Worm (Caenorhabditis elegans): ENCODE data around the gene T20F7.1.
A peak's percentile ranks its signal among the peaks of the same experiment; 100 is the strongest.

Gene T20F7.1

DNA sequence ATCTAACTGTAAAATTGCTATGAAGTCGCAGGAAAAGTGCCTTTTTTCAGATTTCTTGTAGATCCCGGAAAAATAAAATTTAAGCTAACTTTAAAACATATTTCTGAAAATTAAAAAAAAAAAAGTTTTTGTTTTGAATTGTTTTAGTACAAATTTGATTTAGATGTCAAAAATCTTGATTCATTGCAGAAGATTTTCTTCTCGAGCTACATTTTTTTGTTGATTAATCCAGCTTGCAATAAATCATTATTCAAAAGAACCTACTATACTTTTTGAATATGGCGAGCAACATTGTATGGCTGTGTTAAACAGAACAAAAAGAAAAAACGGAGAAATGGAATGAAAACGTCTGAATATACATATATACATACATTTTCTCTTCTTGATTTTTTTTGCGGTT lies 7.0 kb upstream of the T20F7.1 start:
- TF ChIP-seq athp-1 (tag; optimal IDR thresholded peaks at IDR 0.05) (no peak), Y67H2A.10 (GFP tag; conservative IDR thresholded peaks at IDR 0.05) (no peak), efl-1 (GFP tag; optimal IDR thresholded peaks at IDR 0.05) (no peak), Y79H2A.3 (GFP tag; conservative IDR thresholded peaks at IDR 0.05) (no peak), T07F8.4 (tag; optimal IDR thresholded peaks at IDR 0.05) (no peak), F23B12.7 (tag; optimal IDR thresholded peaks at IDR 0.05; ENCODE audit: insufficient read depth) (no peak), sdz-38 (tag; optimal IDR thresholded peaks at IDR 0.05) (no peak), lag-1 (GFP tag; IDR thresholded peaks at IDR 0.05) (no peak), unc-130 (GFP tag; optimal IDR thresholded peaks at IDR 0.05) (no peak), mcd-1 (GFP tag; IDR thresholded peaks at IDR 0.05) (no peak), lir-1 (GFP tag; conservative IDR thresholded peaks at IDR 0.05) (no peak), madf-10 (tag; optimal IDR thresholded peaks at IDR 0.05) (no peak), bed-2 (GFP tag; IDR thresholded peaks at IDR 0.05) (no peak), snpc-3.4 (tag; optimal IDR thresholded peaks at IDR 0.05) (no peak), him-1 (tag; optimal IDR thresholded peaks at IDR 0.05) (no peak), K11D2.4 (GFP tag; IDR thresholded peaks at IDR 0.05) (no peak), Y53F4B.3 (GFP tag; IDR thresholded peaks at IDR 0.05) (no peak), Y56A3A.18 (GFP tag; IDR thresholded peaks at IDR 0.05) (no peak), ztf-25 (GFP tag; IDR thresholded peaks at IDR 0.05) (no peak)

DNA sequence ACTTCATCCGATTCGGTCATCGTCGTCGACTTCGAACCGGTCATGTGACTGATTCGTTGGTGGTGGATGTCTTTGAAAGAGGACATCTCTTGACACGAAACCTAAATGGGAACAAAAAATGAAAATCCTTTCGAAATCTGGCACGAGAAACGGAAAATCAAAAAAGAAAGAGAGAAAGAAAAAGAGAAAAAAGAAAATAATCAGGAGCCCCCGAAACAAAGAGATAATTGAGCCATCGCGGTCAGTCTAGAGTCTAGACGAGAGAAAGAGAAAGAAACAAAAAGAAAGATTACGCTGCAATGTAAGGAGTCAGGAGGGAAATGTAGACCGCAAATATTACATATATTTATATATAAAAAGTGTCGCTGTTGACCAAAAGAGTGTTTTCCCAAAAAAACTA lies 3.8 kb upstream of the T20F7.1 start, which contains the start of gene aakg-2:
Gene aakg-2, minus strand, starts transcription at position 101 of the 400 bp plus-strand sequence.
- TF ChIP-seq cebp-1 (GFP tag; IDR thresholded peaks at IDR 0.05) (no peak), cebp-1 (tag; optimal IDR thresholded peaks at IDR 0.05) (peak; percentile 12), snpc-1.1 (tag; optimal IDR thresholded peaks at IDR 0.05; ENCODE audit: insufficient read depth) (no peak), let-526 (GFP tag; IDR thresholded peaks at IDR 0.05) (no peak), F57C9.4 (tag; optimal IDR thresholded peaks at IDR 0.05) (no peak)

DNA sequence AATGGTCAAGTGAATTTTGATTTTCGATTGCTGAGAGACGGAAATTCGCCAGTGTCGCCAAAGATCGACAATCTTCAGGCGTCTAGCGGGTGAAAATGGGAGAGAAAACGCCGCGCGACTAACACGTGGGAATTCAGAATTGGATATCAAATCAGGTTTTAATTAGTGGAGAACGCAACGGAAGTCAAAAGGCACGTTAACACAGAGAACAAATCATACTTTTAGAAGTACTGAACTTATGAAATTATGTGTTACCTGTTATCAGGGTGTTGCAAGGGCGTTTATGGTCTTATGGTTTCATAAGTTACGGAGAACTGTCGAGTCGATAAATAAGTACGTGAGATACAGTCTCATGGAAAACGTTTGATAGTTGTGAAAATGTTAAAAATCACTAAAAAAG lies 1.4 kb upstream of the T20F7.1 start:
- no peak for TF ChIP-seq aptf-3 (GFP tag; IDR thresholded peaks at IDR 0.05)
- no peak for TF ChIP-seq unc-62 (GFP tag; optimal IDR thresholded peaks at IDR 0.05)
- TF ChIP-seq F33H1.4 (GFP tag; IDR thresholded peaks at IDR 0.05) = no peak
- no peak for TF ChIP-seq zfh-2 (GFP tag; conservative IDR thresholded peaks at IDR 0.05)
- peak; percentile 28 for TF ChIP-seq somi-1 (GFP tag; optimal IDR thresholded peaks at IDR 0.05)
- no peak for TF ChIP-seq B0035.1 (tag; optimal IDR thresholded peaks at IDR 0.05)
- no peak for TF ChIP-seq dpl-1 (GFP tag; optimal IDR thresholded peaks at IDR 0.05)
- TF ChIP-seq cebp-1 (GFP tag; IDR thresholded peaks at IDR 0.05) = peak; percentile 47; the same call in 1 of the 2 replicates
- TF ChIP-seq cebp-1 (tag; optimal IDR thresholded peaks at IDR 0.05) = peak; percentile 76
- TF ChIP-seq unc-130 (GFP tag; optimal IDR thresholded peaks at IDR 0.05) = no peak
- TF ChIP-seq hrde-1 (tag; optimal IDR thresholded peaks at IDR 0.05; ENCODE audit: borderline replicate concordance) = no peak
- TF ChIP-seq C06A6.2 (GFP tag; conservative IDR thresholded peaks at IDR 0.05) = no peak
- TF ChIP-seq ccch-3 (GFP tag; optimal IDR thresholded peaks at IDR 0.05) = no peak
- peak; percentile 64 for TF ChIP-seq nhr-80 (tag; optimal IDR thresholded peaks at IDR 0.05)
- TF ChIP-seq F23B12.7 (tag; optimal IDR thresholded peaks at IDR 0.05; ENCODE audit: insufficient read depth) = no peak
- TF ChIP-seq sptf-2 (GFP tag; optimal IDR thresholded peaks at IDR 0.05) = no peak
- no peak for TF ChIP-seq ztf-26 (tag; optimal IDR thresholded peaks at IDR 0.05)
- no peak for TF ChIP-seq let-607 (tag; optimal IDR thresholded peaks at IDR 0.05)
- no peak for TF ChIP-seq attf-6 (GFP tag; IDR thresholded peaks at IDR 0.05)
- TF ChIP-seq him-1 (tag; optimal IDR thresholded peaks at IDR 0.05) = no peak
- TF ChIP-seq mcd-1 (GFP tag; IDR thresholded peaks at IDR 0.05) = no peak
- no peak for TF ChIP-seq pbrm-1 (GFP tag; IDR thresholded peaks at IDR 0.05)
- no peak for TF ChIP-seq F57A8.1 (GFP tag; optimal IDR thresholded peaks at IDR 0.05)
- TF ChIP-seq ZK185.1 (tag; optimal IDR thresholded peaks at IDR 0.05; ENCODE audit: poor library complexity, severe bottlenecking) = no peak
- no peak for TF ChIP-seq Y67H2A.10 (GFP tag; conservative IDR thresholded peaks at IDR 0.05)
- 0 out of 2 replicates have a peak, but pooled peaks have one; percentile 13 for TF ChIP-seq dox-1 (GFP tag; IDR thresholded peaks at IDR 0.05)
- no peak for TF ChIP-seq madf-10 (tag; optimal IDR thresholded peaks at IDR 0.05)
- no peak for TF ChIP-seq nhr-90 (tag; optimal IDR thresholded peaks at IDR 0.05)
- no peak for TF ChIP-seq lin-26 (GFP tag; IDR thresholded peaks at IDR 0.05)
